Worm (Caenorhabditis elegans) whole organism, L1 larva: ENCODE results near the gene C34C12.9.

Experiments used
- F16B12.6 ChIP-seq: fragments of 150-350 bp; optimal IDR thresholded peaks from 2 replicates; lab custom pipeline; 2014; ENCODE audit warnings: missing biosample characterization, missing genetic modification characterization
- ceh-82 ChIP-seq, 3 experiments: fragments of 150-350 bp in 1 of 3; sonication (generic microtip) in 2 of 3; optimal IDR thresholded peaks; 2 replicates each; lab custom pipeline; 2014 to 2017; ENCODE audit warnings: missing biosample characterization in 3 of 3, missing genetic modification characterization in 3 of 3
- skn-1 ChIP-seq: fragments of 150-350 bp; optimal IDR thresholded peaks from 2 replicates; lab custom pipeline; 2014; ENCODE audit warnings: missing biosample characterization, missing genetic modification characterization
- unc-86 ChIP-seq: sonication (generic microtip); optimal IDR thresholded peaks from 2 replicates; lab custom pipeline; 2016; ENCODE audit warnings: missing genetic modification characterization, missing compliant biosample characterization
- zag-1 ChIP-seq: fragments of 150-350 bp; optimal IDR thresholded peaks from 2 replicates; lab custom pipeline; 2014; ENCODE audit warnings: missing biosample characterization, missing genetic modification characterization
- ztf-4 ChIP-seq: fragments of 150-350 bp; optimal IDR thresholded peaks from 2 replicates; lab custom pipeline; 2014; ENCODE audit warnings: missing biosample characterization, missing genetic modification characterization

DNA sequence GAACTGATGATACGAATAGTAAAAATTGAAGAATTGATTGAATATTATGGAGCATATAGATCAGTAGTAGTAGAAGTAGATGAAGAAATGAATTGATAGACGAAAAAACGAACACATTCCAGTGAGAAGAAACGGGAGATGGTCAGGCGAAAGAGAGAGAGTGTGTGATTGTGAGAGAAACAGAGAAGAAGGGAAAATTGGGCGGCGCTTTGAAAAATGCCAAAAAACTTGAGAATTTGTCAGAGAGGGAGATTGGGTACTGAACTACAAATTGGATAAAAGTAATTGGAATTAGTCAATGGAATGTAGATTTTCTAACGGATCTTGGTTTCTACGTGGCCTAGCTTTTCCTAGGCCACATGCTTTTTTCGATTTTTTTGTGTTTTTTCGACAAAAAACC is 12.9 kb upstream of the C34C12.9 start, which contains the start of gene C34C12.7:
- TF ChIP-seq ceh-82 (tag; optimal IDR thresholded peaks at IDR 0.05; lab: Kevin White, UChicago) (no peak), F16B12.6 (tag; lab: Kevin White, UChicago) (no peak), zag-1 (no peak), unc-86 (tag; lab: Kevin White, UChicago) (no peak), ztf-4 (tag; lab: Kevin White, UChicago) (no peak), skn-1 (tag; lab: Kevin White, UChicago) (no peak)
